Worm (Caenorhabditis elegans) whole organism, L4 larva: ENCODE data around the gene cpr-2.

Experiments
- D1046.2 ChIP-seq: fragments of 200-800 bp; sonication (Bioruptor generic); IDR thresholded peaks from 2 replicates; pipeline ENCODE4 v1.3.6; 2022; ENCODE audit warnings: missing genetic modification characterization, missing compliant biosample characterization
- F37D6.2 ChIP-seq: sonication (generic microtip); optimal IDR thresholded peaks from 2 replicates; lab custom pipeline; 2016; ENCODE audit warnings: mild to moderate bottlenecking, missing genetic modification characterization, missing compliant biosample characterization
- F49E8.2 ChIP-seq: sonication (generic microtip); optimal IDR thresholded peaks from 2 replicates; lab custom pipeline; 2016; ENCODE audit warnings: missing compliant biosample characterization, mild to moderate bottlenecking, missing genetic modification characterization, borderline replicate concordance
- Y105C5A.15 ChIP-seq: fragments of 200-800 bp; sonication (Bioruptor generic); IDR thresholded peaks from 2 replicates; pipeline ENCODE4 v1.3.6; 2022; ENCODE audit warnings: missing genetic modification characterization, missing compliant biosample characterization
- Y48G9A.11 ChIP-seq: fragments of 200-800 bp; sonication (Bioruptor generic); IDR thresholded peaks from 2 replicates; pipeline ENCODE4 v1.3.6; 2022; ENCODE audit warnings: missing genetic modification reagents, missing genetic modification characterization, missing compliant biosample characterization
- Y5F2A.4 ChIP-seq: fragments of 200-800 bp; sonication (Bioruptor generic); optimal IDR thresholded peaks from 2 replicates; lab custom pipeline; 2018; ENCODE audit warnings: mild to moderate bottlenecking, missing genetic modification characterization, missing compliant biosample characterization
- Y75B8A.6 ChIP-seq: fragments of 200-800 bp; sonication (Bioruptor generic); IDR thresholded peaks from 2 replicates; pipeline ENCODE4 v1.3.6; 2022; ENCODE audit warnings: missing genetic modification reagents, missing genetic modification characterization, missing compliant biosample characterization
- ceh-20 ChIP-seq: fragments of 200-800 bp; sonication (Bioruptor generic); IDR thresholded peaks from 2 replicates; pipeline ENCODE4 v1.3.6; 2022; ENCODE audit warnings: missing genetic modification reagents, missing genetic modification characterization, missing compliant biosample characterization
- ceh-28 ChIP-seq: fragments of 150-350 bp; optimal IDR thresholded peaks from 2 replicates; lab custom pipeline; 2014; ENCODE audit warnings: missing biosample characterization, missing genetic modification reagents, missing genetic modification characterization
- ceh-62 ChIP-seq: sonication (generic microtip); optimal IDR thresholded peaks from 2 replicates; lab custom pipeline; 2017; ENCODE audit warnings: missing biosample characterization, missing genetic modification characterization
- daf-12 ChIP-seq: fragments of 150-350 bp; optimal IDR thresholded peaks from 2 replicates; lab custom pipeline; 2014; ENCODE audit warnings: missing biosample characterization, missing genetic modification reagents, missing genetic modification characterization
- daf-16 ChIP-seq, 3 experiments: sonication (generic microtip); optimal IDR thresholded peaks; 2 replicates each; lab custom pipeline; 2016 to 2017; ENCODE audit warnings: missing genetic modification characterization in 3 of 3, missing genetic modification reagents in 3 of 3, mild to moderate bottlenecking in 2 of 3, missing compliant biosample characterization in 2 of 3, missing biosample characterization in 1 of 3, moderate library complexity in 1 of 3
- daf-19 ChIP-seq: fragments of 200-800 bp; sonication (Bioruptor generic); conservative IDR thresholded peaks from 2 replicates; pipeline ENCODE4 v1.3.6; 2022; ENCODE audit warnings: missing genetic modification characterization, missing compliant biosample characterization
- dmd-6 ChIP-seq: fragments of 200-800 bp; sonication (Bioruptor generic); IDR thresholded peaks from 2 replicates; pipeline ENCODE4 v1.3.6; 2022; ENCODE audit warnings: missing genetic modification reagents, missing genetic modification characterization, missing compliant biosample characterization
- egl-43 ChIP-seq: fragments of 200-800 bp; sonication (Bioruptor generic); IDR thresholded peaks from 2 replicates; pipeline ENCODE4 v1.3.6; 2022; ENCODE audit warnings: missing genetic modification reagents, missing genetic modification characterization, missing compliant biosample characterization
- gei-8 ChIP-seq: fragments of 200-800 bp; sonication (Bioruptor generic); optimal IDR thresholded peaks from 2 replicates; lab custom pipeline; 2018; ENCODE audit warnings: mild to moderate bottlenecking, missing genetic modification characterization, missing compliant biosample characterization
- hif-1 ChIP-seq, 2 experiments: sonication (generic microtip); optimal IDR thresholded peaks; 2 replicates each; lab custom pipeline; 2016 to 2017; ENCODE audit warnings: missing compliant biosample characterization in 2 of 2, missing genetic modification characterization in 2 of 2, missing genetic modification reagents in 2 of 2, missing genotype in 2 of 2, mild to moderate bottlenecking in 1 of 2
- hlh-30 ChIP-seq: sonication (generic microtip); optimal IDR thresholded peaks from 2 replicates; lab custom pipeline; 2017; ENCODE audit warnings: antibody characterized with exemption, mild to moderate bottlenecking, missing genetic modification characterization, missing compliant biosample characterization; ENCODE audit not compliant: insufficient read depth
- hmg-1.1 ChIP-seq: fragments of 200-800 bp; sonication (Bioruptor generic); IDR thresholded peaks from 2 replicates; pipeline ENCODE4 v1.3.6; 2022; ENCODE audit warnings: missing genetic modification reagents, missing genetic modification characterization, missing compliant biosample characterization
- lin-15B ChIP-seq: fragments of 150-350 bp; sonication (generic microtip); optimal IDR thresholded peaks from 3 replicates; lab custom pipeline; 2014; ENCODE audit warnings: missing biosample characterization, missing genetic modification characterization
- lin-38 ChIP-seq: fragments of 200-800 bp; sonication (Bioruptor generic); IDR thresholded peaks from 2 replicates; pipeline ENCODE4 v1.3.6; 2022; ENCODE audit warnings: missing genetic modification reagents, missing genetic modification characterization, missing compliant biosample characterization
- lin-39 ChIP-seq: fragments of 150-350 bp; optimal IDR thresholded peaks from 2 replicates; lab custom pipeline; 2014; ENCODE audit warnings: missing biosample characterization, missing genetic modification reagents, missing genetic modification characterization
- lir-3 ChIP-seq: sonication (generic microtip); optimal IDR thresholded peaks from 2 replicates; lab custom pipeline; 2016; ENCODE audit warnings: mild to moderate bottlenecking, missing genetic modification characterization, missing compliant biosample characterization
- mxl-2 ChIP-seq: fragments of 200-800 bp; sonication (Bioruptor generic); conservative IDR thresholded peaks from 2 replicates; pipeline ENCODE4 v1.3.6; 2022; ENCODE audit warnings: missing genetic modification reagents, missing genetic modification characterization, missing compliant biosample characterization
- nhr-11 ChIP-seq: fragments of 150-350 bp; optimal IDR thresholded peaks from 2 replicates; lab custom pipeline; 2014; ENCODE audit warnings: missing biosample characterization, missing genetic modification characterization
- nhr-28 ChIP-seq: fragments of 150-350 bp; optimal IDR thresholded peaks from 2 replicates; lab custom pipeline; 2014; ENCODE audit warnings: missing biosample characterization, missing genetic modification characterization
- php-3 ChIP-seq: fragments of 200-800 bp; sonication (Bioruptor generic); IDR thresholded peaks from 2 replicates; pipeline ENCODE4 v1.3.6; 2022; ENCODE audit warnings: missing genetic modification reagents, missing genetic modification characterization, missing compliant biosample characterization
- pqm-1 ChIP-seq: sonication (generic microtip); optimal IDR thresholded peaks from 2 replicates; lab custom pipeline; 2017; ENCODE audit warnings: missing biosample characterization, missing genetic modification characterization
- snpc-1.2 ChIP-seq: fragments of 200-800 bp; sonication (Bioruptor generic); IDR thresholded peaks from 2 replicates; pipeline ENCODE4 v1.3.6; 2022; ENCODE audit warnings: missing genetic modification reagents, missing genetic modification characterization, missing compliant biosample characterization
- spr-1 ChIP-seq: sonication (generic microtip); optimal IDR thresholded peaks from 2 replicates; lab custom pipeline; 2016; ENCODE audit warnings: mild to moderate bottlenecking, missing genetic modification characterization, missing compliant biosample characterization
- unc-62 ChIP-seq, 3 experiments: fragments of 150-350 bp in 1 of 3; sonication (generic microtip); optimal IDR thresholded peaks in 2 of 3; peaks in 1 of 3; 1 replicate in 1 of 3; 2 replicates in 2 of 3; lab custom pipeline; 2014 to 2017; ENCODE audit warnings: missing biosample characterization in 3 of 3, missing genetic modification characterization in 3 of 3, missing genetic modification reagents in 3 of 3, missing genotype in 1 of 3
- zip-11 ChIP-seq: fragments of 200-800 bp; sonication (Bioruptor generic); IDR thresholded peaks from 2 replicates; pipeline ENCODE4 v1.3.6; 2022; ENCODE audit warnings: missing genetic modification characterization, missing compliant biosample characterization
- zip-2 ChIP-seq: fragments of 150-350 bp; optimal IDR thresholded peaks from 2 replicates; lab custom pipeline; 2014; ENCODE audit warnings: missing biosample characterization, missing genetic modification characterization
- ztf-11 ChIP-seq: fragments of 150-350 bp; optimal IDR thresholded peaks from 2 replicates; lab custom pipeline; 2014; ENCODE audit warnings: missing biosample characterization, missing genetic modification characterization
- ztf-7 ChIP-seq: fragments of 150-350 bp; optimal IDR thresholded peaks from 2 replicates; lab custom pipeline; 2014; ENCODE audit warnings: missing biosample characterization, missing genetic modification characterization

The cpr-2 gene

DNA sequence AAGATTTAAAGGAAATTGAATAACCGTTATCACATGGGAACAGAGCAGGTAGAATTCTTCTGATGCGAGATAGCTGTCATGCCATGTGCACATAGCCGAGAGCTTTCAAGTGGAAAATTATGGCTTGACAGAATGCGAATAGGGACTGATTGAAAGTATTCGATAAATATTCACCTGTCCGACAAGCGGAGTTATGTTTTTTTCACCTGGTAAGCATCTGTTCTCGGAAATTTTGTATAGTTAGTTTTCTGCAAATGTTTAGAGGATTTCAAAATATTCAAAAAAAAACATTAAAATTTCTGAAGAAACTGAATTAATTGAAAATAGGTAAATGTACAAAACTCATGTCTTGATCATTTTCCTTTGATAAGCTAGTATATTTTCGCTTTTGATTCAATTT, 36.4 kb downstream of the cpr-2 start, which contains the start of gene srh-136:
Gene srh-136 (minus strand): TSS at position 93 of the 400 bp plus-strand sequence.
- TF ChIP-seq daf-12 (tag; lab: Kevin White, UChicago) = no peak
- no peak for TF ChIP-seq F49E8.2
- no peak for TF ChIP-seq hif-1 (tag; optimal IDR thresholded peaks at IDR 0.05; lab: Kevin White, UChicago)
- no peak for TF ChIP-seq daf-19 (GFP tag; lab: Robert Waterston, UW)
- no peak for TF ChIP-seq gei-8 (GFP tag; lab: Kevin White, UChicago)
- TF ChIP-seq Y5F2A.4 (GFP tag; lab: Kevin White, UChicago) = no peak
- no peak for TF ChIP-seq D1046.2 (GFP tag; lab: Robert Waterston, UW)
- no peak for TF ChIP-seq lin-15B
- TF ChIP-seq lin-39 (tag; lab: Kevin White, UChicago) = no peak
- no peak for TF ChIP-seq zip-2
- no peak for TF ChIP-seq Y105C5A.15 (GFP tag; lab: Robert Waterston, UW)
- TF ChIP-seq nhr-28 (tag; lab: Kevin White, UChicago) = no peak
- no peak for TF ChIP-seq Y48G9A.11
- no peak for TF ChIP-seq F37D6.2 (tag; lab: Kevin White, UChicago)
- TF ChIP-seq ceh-28 (tag; lab: Kevin White, UChicago) = no peak
- no peak for TF ChIP-seq ceh-20 (GFP tag; lab: Robert Waterston, UW)
- no peak for TF ChIP-seq hmg-1.1 (GFP tag; lab: Robert Waterston, UW)
- TF ChIP-seq lir-3 (tag; lab: Kevin White, UChicago) = no peak
- TF ChIP-seq lin-38 (GFP tag; lab: Robert Waterston, UW) = no peak
- no peak for TF ChIP-seq mxl-2 (GFP tag; lab: Robert Waterston, UW)

DNA sequence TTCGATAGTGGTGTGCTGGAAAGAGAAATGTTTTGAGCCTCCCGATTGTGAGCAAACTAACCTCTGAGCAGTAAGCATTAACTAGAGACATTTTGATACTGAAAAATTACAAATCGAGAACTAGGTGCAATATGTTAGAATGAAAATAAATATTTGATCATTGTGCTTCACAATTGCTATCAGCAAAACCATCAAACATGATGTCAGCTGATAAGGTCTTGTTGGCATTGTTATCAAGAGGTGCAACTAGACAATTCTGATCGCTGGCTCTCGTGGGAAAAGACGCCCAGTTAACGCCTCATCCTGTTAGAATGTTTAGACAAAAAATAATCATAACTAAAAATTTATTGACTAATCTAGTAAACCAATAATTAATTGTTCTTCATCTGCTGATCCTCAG, 39.5 kb downstream of the cpr-2 start, which contains the start of gene comt-2:
Gene comt-2 (minus strand): TSS at position 131 of the 400 bp plus-strand sequence.
- TF ChIP-seq pqm-1 (peak; percentile 85), zip-11 (GFP tag; lab: Robert Waterston, UW) (no peak), daf-16 (GFP tag; optimal IDR thresholded peaks at IDR 0.05; lab: Kevin White, UChicago) (no peak), daf-16 (tag; optimal IDR thresholded peaks at IDR 0.05; lab: Kevin White, UChicago) (peak; percentile 75), dmd-6 (GFP tag; lab: Robert Waterston, UW) (peak; percentile 80; the same call in 1 of the 2 replicates), php-3 (GFP tag; lab: Robert Waterston, UW) (0 out of 2 replicates have a peak, but pooled peaks have one; percentile 34), hlh-30 (tag; lab: Kevin White, UChicago) (no peak), nhr-28 (tag; lab: Kevin White, UChicago) (peak; percentile 80)
- TF ChIP-seq, all 104 proteins: peak for 5

DNA sequence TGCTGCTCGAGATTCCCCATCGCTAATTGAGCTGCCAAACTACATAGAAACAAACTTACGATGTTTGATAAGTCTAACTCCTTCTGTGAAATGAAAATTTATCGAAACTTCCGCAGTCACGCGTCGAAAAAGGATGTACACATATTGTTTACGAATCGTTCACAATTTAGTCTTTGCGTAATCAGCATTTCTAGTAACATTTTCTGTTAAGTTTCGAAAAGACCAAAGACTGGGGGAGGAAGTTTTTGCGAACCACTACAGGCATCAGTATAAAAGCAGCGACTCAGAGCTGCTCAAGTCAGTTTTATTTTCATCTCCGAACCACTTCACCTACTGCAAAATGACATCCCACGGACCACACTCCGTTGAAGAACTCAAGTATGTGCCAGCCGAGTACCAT, 45.7 kb downstream of the cpr-2 start, which contains the start of gene sqst-4:
Gene sqst-4 (plus strand): TSS at position 301 of the 400 bp plus-strand sequence.
- TF ChIP-seq snpc-1.2 (GFP tag; lab: Robert Waterston, UW) = no peak

DNA sequence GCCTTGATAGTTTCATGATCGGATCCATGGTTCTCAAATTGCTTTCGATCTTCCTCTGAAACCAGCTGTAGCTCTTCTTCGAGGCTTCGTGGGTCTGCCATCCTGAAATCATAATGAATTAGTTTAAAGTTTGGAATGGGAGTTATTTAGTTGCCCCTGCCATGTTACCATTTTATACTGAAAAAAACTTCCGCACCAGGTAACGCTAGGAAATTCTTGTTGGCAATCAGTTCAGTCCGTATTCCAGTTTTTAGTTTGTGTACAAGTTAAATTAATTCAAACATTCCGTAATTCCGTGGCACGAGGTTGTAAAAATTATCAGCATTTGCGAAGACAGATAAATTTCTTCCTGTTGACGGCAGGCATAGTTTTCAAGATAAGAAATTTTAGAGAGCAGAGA, 46.4 kb downstream of the cpr-2 start, which contains the start of gene Y32B12A.5:
Gene Y32B12A.5 (minus strand): TSS at position 101 of the 400 bp plus-strand sequence.
- TF ChIP-seq nhr-28 (tag; lab: Kevin White, UChicago) = no peak
- no peak for TF ChIP-seq lir-3 (tag; lab: Kevin White, UChicago)
- TF ChIP-seq egl-43 (GFP tag; lab: Robert Waterston, UW) = no peak
- TF ChIP-seq zip-2 = no peak
- TF ChIP-seq dmd-6 (GFP tag; lab: Robert Waterston, UW) = peak; percentile 18; the same call in 1 of the 2 replicates

DNA sequence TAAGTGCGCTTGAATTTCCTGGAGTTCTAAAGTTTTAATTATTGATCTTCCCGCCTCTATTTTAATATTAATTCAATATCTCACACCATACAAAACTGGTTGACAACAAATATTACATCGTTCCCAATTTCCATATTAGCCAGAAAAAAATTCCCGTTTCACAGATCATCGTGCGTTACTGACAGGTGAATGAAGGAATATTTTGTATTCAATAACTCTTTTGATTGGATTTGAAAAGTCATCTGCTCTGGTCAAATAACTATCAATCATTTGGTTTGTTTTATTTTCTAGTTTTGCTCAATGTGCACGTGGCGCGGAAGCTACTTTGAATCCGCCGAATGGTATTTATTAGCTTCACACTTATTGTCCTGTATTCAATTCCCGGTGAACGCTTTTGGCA, 50.2 kb downstream of the cpr-2 start, which contains the start of gene srh-139:
Gene srh-139 (plus strand): TSS at position 301 of the 400 bp plus-strand sequence.
- no peak for TF ChIP-seq Y75B8A.6 (GFP tag; lab: Robert Waterston, UW)
- TF ChIP-seq Y105C5A.15 (GFP tag; lab: Robert Waterston, UW) = no peak
- no peak for TF ChIP-seq ztf-7 (tag; lab: Kevin White, UChicago)
- TF ChIP-seq spr-1 (tag; lab: Kevin White, UChicago) = no peak
- TF ChIP-seq ztf-11 (tag; lab: Kevin White, UChicago) = no peak
- TF ChIP-seq nhr-11 (tag; lab: Kevin White, UChicago) = no peak
- TF ChIP-seq ceh-62 (tag; lab: Kevin White, UChicago) = no peak
- TF ChIP-seq zip-11 (GFP tag; lab: Robert Waterston, UW) = no peak
- peak in 1 of 2 experiments; percentile 11 for TF ChIP-seq unc-62 (GFP tag; optimal IDR thresholded peaks at IDR 0.05 in 1 of 2; lab: Kevin White, UChicago)
- no peak for TF ChIP-seq unc-62 (tag; optimal IDR thresholded peaks at IDR 0.05; lab: Kevin White, UChicago)
